Worm (Caenorhabditis elegans): ENCODE results near the gene F25H9.6.

The F25H9.6 gene

ce11 chrV:13468190-13468765 lies at the start of gene F25H9.6, which contains the start of gene F25H9.7 (continued):
- TF ChIP-seq ceh-88 (GFP tag; IDR thresholded peaks at IDR 0.05) (peak; percentile 74), nhr-84 (tag; optimal IDR thresholded peaks at IDR 0.05) (no peak), efl-1 (optimal IDR thresholded peaks at IDR 0.05) (peak; percentile 80 to 83), efl-1 (GFP tag; optimal IDR thresholded peaks at IDR 0.05 in 1 of 2) (peak; percentile 77 to 97), lin-15B (tag; optimal IDR thresholded peaks at IDR 0.05) (peak; percentile 66), mef-2 (tag; optimal IDR thresholded peaks at IDR 0.05) (peak; percentile 52), ceh-8 (GFP tag; optimal IDR thresholded peaks at IDR 0.05) (peak; percentile 93), ets-5 (GFP tag; IDR thresholded peaks at IDR 0.05) (no peak), C16A3.4 (tag; optimal IDR thresholded peaks at IDR 0.05) (peak; percentile 56), ztf-4 (tag; optimal IDR thresholded peaks at IDR 0.05) (peak; percentile 34), alr-1 (tag; optimal IDR thresholded peaks at IDR 0.05; ENCODE audit: borderline replicate concordance) (no peak), hpl-2 (GFP tag; optimal IDR thresholded peaks at IDR 0.05) (peak; percentile 27), lin-14 (GFP tag; optimal IDR thresholded peaks at IDR 0.05) (peak; percentile 87), vab-15 (tag; optimal IDR thresholded peaks at IDR 0.05) (peak; percentile 94), tbx-2 (tag; optimal IDR thresholded peaks at IDR 0.05) (peak; percentile 97), unc-98 (GFP tag; IDR thresholded peaks at IDR 0.05) (peak; percentile 91), nhr-12 (tag; optimal IDR thresholded peaks at IDR 0.05) (no peak), egl-13 (tag; optimal IDR thresholded peaks at IDR 0.05) (peak; percentile 94), nhr-19 (GFP tag; conservative IDR thresholded peaks at IDR 0.05) (peak; percentile 93), unc-30 (tag; optimal IDR thresholded peaks at IDR 0.05) (no peak), ceh-63 (GFP tag; optimal IDR thresholded peaks at IDR 0.05) (peak; percentile 94), nhr-76 (tag; optimal IDR thresholded peaks at IDR 0.05) (peak; percentile 48), fkh-8 (tag; optimal IDR thresholded peaks at IDR 0.05) (peak; percentile 96), F16B12.6 (tag; optimal IDR thresholded peaks at IDR 0.05) (peak; percentile 62), jun-1 (tag; optimal IDR thresholded peaks at IDR 0.05) (peak; percentile 69), aly-2 (tag; optimal IDR thresholded peaks at IDR 0.05) (peak; percentile 41), mep-1 (tag; optimal IDR thresholded peaks at IDR 0.05) (peak; percentile 89), hlh-17 (GFP tag; optimal IDR thresholded peaks at IDR 0.05; ENCODE audit: borderline replicate concordance) (peak; percentile 76), nhr-90 (tag; optimal IDR thresholded peaks at IDR 0.05; ENCODE audit: poor library complexity) (peak; percentile 98), C04F5.9 (tag; optimal IDR thresholded peaks at IDR 0.05) (peak; percentile 93), isw-1 (GFP tag; IDR thresholded peaks at IDR 0.05) (peak; percentile 83), lin-13 (GFP tag; optimal IDR thresholded peaks at IDR 0.05) (peak; percentile 85), nhr-20 (tag; optimal IDR thresholded peaks at IDR 0.05) (peak; percentile 94)

ce11 chrV:13515115-13515514 lies 47.0 kb upstream of the F25H9.6 start, which contains the start of gene semi-1:
Gene semi-1 (minus strand): TSS chrV:13515215.
- TF ChIP-seq ama-1 (optimal IDR thresholded peaks at IDR 0.05) (no peak), fkh-10 (GFP tag; optimal IDR thresholded peaks at IDR 0.05) (no peak), efl-1 (optimal IDR thresholded peaks at IDR 0.05) (no peak), efl-1 (GFP tag; optimal IDR thresholded peaks at IDR 0.05 in 1 of 2) (no peak), egl-13 (tag; optimal IDR thresholded peaks at IDR 0.05) (no peak), ces-1 (GFP tag; optimal IDR thresholded peaks at IDR 0.05) (no peak), nhr-77 (tag; optimal IDR thresholded peaks at IDR 0.05) (no peak), snpc-4 (tag; optimal IDR thresholded peaks at IDR 0.05) (no peak)

- TF ChIP-seq nhr-77 (tag; optimal IDR thresholded peaks at IDR 0.05): no peak
- TF ChIP-seq nhr-47 (tag; optimal IDR thresholded peaks at IDR 0.05): no peak
- TF ChIP-seq blmp-1 (tag; optimal IDR thresholded peaks at IDR 0.05): no peak
- TF ChIP-seq sox-4 (tag; optimal IDR thresholded peaks at IDR 0.05): no peak
- TF ChIP-seq ceh-63 (GFP tag; optimal IDR thresholded peaks at IDR 0.05): no peak
- no peak for TF ChIP-seq C34B4.2 (tag; optimal IDR thresholded peaks at IDR 0.05)
- TF ChIP-seq Y116A8C.19 (tag; optimal IDR thresholded peaks at IDR 0.05; ENCODE audit: borderline replicate concordance): no peak
- no peak for TF ChIP-seq irx-1 (tag; optimal IDR thresholded peaks at IDR 0.05)
- TF ChIP-seq ztf-11 (tag; optimal IDR thresholded peaks at IDR 0.05): no peak
- no peak for TF ChIP-seq pax-3 (tag; optimal IDR thresholded peaks at IDR 0.05)
- TF ChIP-seq skn-1 (tag; optimal IDR thresholded peaks at IDR 0.05): no peak
- no peak for TF ChIP-seq fkh-4 (tag; optimal IDR thresholded peaks at IDR 0.05; ENCODE audit: borderline replicate concordance)
- TF ChIP-seq unc-98 (GFP tag; IDR thresholded peaks at IDR 0.05): no peak
- TF ChIP-seq snpc-4 (tag; optimal IDR thresholded peaks at IDR 0.05): no peak
- no peak for TF ChIP-seq lin-39 (tag; optimal IDR thresholded peaks at IDR 0.05)
- no peak for TF ChIP-seq C04F5.9 (tag; optimal IDR thresholded peaks at IDR 0.05)
- TF ChIP-seq unc-30 (tag; optimal IDR thresholded peaks at IDR 0.05): no peak
- TF ChIP-seq ceh-88 (GFP tag; IDR thresholded peaks at IDR 0.05): no peak
- TF ChIP-seq lin-15B (tag; optimal IDR thresholded peaks at IDR 0.05): no peak
- no peak for TF ChIP-seq lsy-2 (tag; optimal IDR thresholded peaks at IDR 0.05)
Measured at ce11 chrV:13512515-13512914, 44.4 kb upstream of the F25H9.6 start.
